Fruit fly (Drosophila melanogaster) whole organism, embryonic: Measurements from ENCODE around the gene CG17841.

Experiments
- Aef1 ChIP-seq: fragments of 200-800 bp; sonication (Bioruptor generic); IDR thresholded peaks from 3 replicates; pipeline ENCODE4 v1.3.6; 2022; ENCODE audit warnings: missing biosample characterization, missing genetic modification characterization
- B-H2 ChIP-seq: fragments of 200-800 bp; sonication (Bioruptor generic); optimal IDR thresholded peaks from 2 replicates; lab custom pipeline; 2018; ENCODE audit warnings: missing biosample characterization, mild to moderate bottlenecking, missing genetic modification characterization
- BEAF-32 ChIP-seq: fragments of 200-800 bp; sonication (Bioruptor generic); optimal IDR thresholded peaks from 3 replicates; lab custom pipeline; 2017; ENCODE audit warnings: missing biosample characterization, missing genetic modification characterization, mild to moderate bottlenecking, moderate library complexity, missing genetic modification reagents
- CG10147 ChIP-seq: fragments of 200-800 bp; sonication (Bioruptor generic); optimal IDR thresholded peaks from 2 replicates; lab custom pipeline; 2019; ENCODE audit warnings: missing biosample characterization, mild to moderate bottlenecking, missing genetic modification characterization, moderate library complexity
- CG10654 ChIP-seq: fragments of 200-800 bp; sonication (Bioruptor generic); optimal IDR thresholded peaks from 2 replicates; lab custom pipeline; 2016; ENCODE audit warnings: missing biosample characterization, missing genetic modification characterization
- CG11696 ChIP-seq: fragments of 200-800 bp; sonication (Bioruptor generic); IDR thresholded peaks from 2 replicates; pipeline ENCODE4 v1.3.6; 2022; ENCODE audit warnings: missing biosample characterization, missing genetic modification characterization
- CG13123 ChIP-seq: fragments of 200-800 bp; sonication (Bioruptor generic); optimal IDR thresholded peaks from 2 replicates; lab custom pipeline; 2016; ENCODE audit warnings: missing biosample characterization, missing genetic modification characterization
- CG15073 ChIP-seq: fragments of 200-800 bp; sonication (Bioruptor generic); optimal IDR thresholded peaks from 2 replicates; lab custom pipeline; 2016; ENCODE audit warnings: missing biosample characterization, missing genetic modification characterization
- CG15514 ChIP-seq: fragments of 200-800 bp; sonication (Bioruptor generic); optimal IDR thresholded peaks from 3 replicates; lab custom pipeline; 2017; ENCODE audit warnings: missing biosample characterization, missing genetic modification characterization, mild to moderate bottlenecking, moderate library complexity, missing genetic modification reagents
- CG17385 ChIP-seq: fragments of 200-800 bp; sonication (Bioruptor generic); optimal IDR thresholded peaks from 3 replicates; lab custom pipeline; 2018; ENCODE audit warnings: missing biosample characterization, mild to moderate bottlenecking, missing genetic modification characterization
- CG18619 ChIP-seq: fragments of 200-800 bp; sonication (Bioruptor generic); optimal IDR thresholded peaks from 3 replicates; lab custom pipeline; 2017; ENCODE audit warnings: missing biosample characterization, mild to moderate bottlenecking, missing genetic modification characterization
- CG30431 ChIP-seq: fragments of 200-800 bp; sonication (Bioruptor generic); optimal IDR thresholded peaks from 2 replicates; lab custom pipeline; 2017; ENCODE audit warnings: missing biosample characterization, missing genetic modification characterization
- CG6175 ChIP-seq: fragments of 200-800 bp; sonication (Bioruptor generic); IDR thresholded peaks from 3 replicates; pipeline ENCODE4 v1.3.6; 2022; ENCODE audit warnings: missing biosample characterization, missing genetic modification characterization
- CG6654 ChIP-seq: fragments of 200-800 bp; sonication (Bioruptor generic); optimal IDR thresholded peaks from 2 replicates; lab custom pipeline; 2017; ENCODE audit warnings: missing biosample characterization, mild to moderate bottlenecking, missing genetic modification characterization
- CG6813 ChIP-seq: fragments of 200-800 bp; sonication (Bioruptor generic); optimal IDR thresholded peaks from 2 replicates; lab custom pipeline; 2017; ENCODE audit warnings: missing biosample characterization, missing genetic modification characterization, mild to moderate bottlenecking, moderate library complexity, missing genetic modification reagents
- CG6854 ChIP-seq: fragments of 200-800 bp; sonication (Bioruptor generic); optimal IDR thresholded peaks from 3 replicates; lab custom pipeline; 2017; ENCODE audit warnings: missing biosample characterization, mild to moderate bottlenecking, missing genetic modification characterization
- CG7963 ChIP-seq: fragments of 200-800 bp; sonication (Bioruptor generic); IDR thresholded peaks from 3 replicates; pipeline ENCODE4 v1.3.6; 2022; ENCODE audit warnings: missing biosample characterization, missing genetic modification characterization; ENCODE audit not compliant: partially characterized antibody
- CoRest ChIP-seq: fragments of 200-800 bp; sonication (Bioruptor generic); optimal IDR thresholded peaks from 3 replicates; lab custom pipeline; 2018; ENCODE audit warnings: missing biosample characterization, mild to moderate bottlenecking, missing genetic modification characterization, moderate library complexity
- CrebB ChIP-seq: fragments of 200-800 bp; sonication (Bioruptor generic); optimal IDR thresholded peaks from 3 replicates; lab custom pipeline; 2018; ENCODE audit warnings: missing biosample characterization, mild to moderate bottlenecking, missing genetic modification characterization
- Dbx ChIP-seq: fragments of 200-800 bp; sonication (Bioruptor generic); IDR thresholded peaks from 3 replicates; pipeline ENCODE4 v1.3.6; 2022; ENCODE audit warnings: missing biosample characterization, missing genetic modification characterization
- Deaf1 ChIP-seq: fragments of 200-800 bp; optimal IDR thresholded peaks from 3 replicates; lab custom pipeline; 2019; ENCODE audit warnings: missing biosample characterization, mild to moderate bottlenecking, missing genetic modification characterization, moderate library complexity
- Drgx ChIP-seq: fragments of 200-800 bp; sonication (Bioruptor generic); IDR thresholded peaks from 2 replicates; pipeline ENCODE4 v1.3.6; 2022; ENCODE audit warnings: missing biosample characterization, missing genetic modification characterization
- Fer1 ChIP-seq: fragments of 200-800 bp; sonication (Bioruptor generic); optimal IDR thresholded peaks from 2 replicates; lab custom pipeline; 2017; ENCODE audit warnings: missing biosample characterization, mild to moderate bottlenecking, missing genetic modification characterization
- Hr51 ChIP-seq, 2 experiments: fragments of 200-800 bp; sonication (Bioruptor generic); optimal IDR thresholded peaks; 2 replicates in 1 of 2; 3 replicates in 1 of 2; lab custom pipeline; 2016 to 2018; ENCODE audit warnings: missing biosample characterization in 2 of 2, missing genetic modification characterization in 2 of 2, mild to moderate bottlenecking in 1 of 2, moderate library complexity in 1 of 2
- Lim3 ChIP-seq: fragments of 200-800 bp; sonication (Bioruptor generic); IDR thresholded peaks from 2 replicates; pipeline ENCODE4 v1.3.6; 2022; ENCODE audit warnings: missing biosample characterization, missing genetic modification characterization
- Meics ChIP-seq: fragments of 200-800 bp; sonication (Bioruptor generic); optimal IDR thresholded peaks from 2 replicates; lab custom pipeline; 2017; ENCODE audit warnings: missing biosample characterization, mild to moderate bottlenecking, missing genetic modification characterization
- PHDP ChIP-seq: fragments of 200-800 bp; sonication (Bioruptor generic); optimal IDR thresholded peaks from 3 replicates; lab custom pipeline; 2018; ENCODE audit warnings: missing biosample characterization, mild to moderate bottlenecking, missing genetic modification characterization, moderate library complexity
- br ChIP-seq: fragments of >200 bp; optimal IDR thresholded peaks from 2 replicates; lab custom pipeline; 2017
- btn ChIP-seq: fragments of 200-800 bp; sonication (Bioruptor generic); optimal IDR thresholded peaks from 2 replicates; lab custom pipeline; 2016; ENCODE audit warnings: missing biosample characterization, missing genetic modification characterization
- cwo ChIP-seq: fragments of 200-800 bp; sonication (Bioruptor generic); optimal IDR thresholded peaks from 3 replicates; lab custom pipeline; 2017; ENCODE audit warnings: missing biosample characterization, missing genetic modification characterization, mild to moderate bottlenecking, moderate library complexity, missing genetic modification reagents
- dmrt99B ChIP-seq: fragments of 200-800 bp; sonication (Bioruptor generic); optimal IDR thresholded peaks from 2 replicates; lab custom pipeline; 2018; ENCODE audit warnings: missing biosample characterization, mild to moderate bottlenecking, missing genetic modification characterization, moderate library complexity
- ems ChIP-seq: fragments of 200-800 bp; sonication (Bioruptor generic); optimal IDR thresholded peaks from 3 replicates; lab custom pipeline; 2016; ENCODE audit warnings: missing biosample characterization, missing genetic modification characterization
- exex ChIP-seq: fragments of 200-800 bp; sonication (Bioruptor generic); optimal IDR thresholded peaks from 4 replicates; lab custom pipeline; 2018; ENCODE audit warnings: missing biosample characterization, mild to moderate bottlenecking, missing genetic modification characterization, moderate library complexity
- fd96Cb ChIP-seq: fragments of 200-800 bp; sonication (Bioruptor generic); optimal IDR thresholded peaks from 2 replicates; lab custom pipeline; 2018; ENCODE audit warnings: missing biosample characterization, mild to moderate bottlenecking, missing genetic modification characterization, moderate library complexity
- grn ChIP-seq: fragments of 200-800 bp; sonication (Bioruptor generic); optimal IDR thresholded peaks from 3 replicates; lab custom pipeline; 2017; ENCODE audit warnings: missing biosample characterization, missing genetic modification characterization
- her ChIP-seq: fragments of 200-800 bp; sonication (Bioruptor generic); optimal IDR thresholded peaks from 2 replicates; lab custom pipeline; 2016; ENCODE audit warnings: missing biosample characterization, missing genetic modification characterization
- mirr ChIP-seq: fragments of 200-800 bp; sonication (Bioruptor generic); optimal IDR thresholded peaks from 3 replicates; lab custom pipeline; 2018; ENCODE audit warnings: missing biosample characterization, mild to moderate bottlenecking, missing genetic modification characterization
- pan ChIP-seq, 4 experiments: fragments of >200 bp in 3 of 4; fragments of 200-800 bp in 1 of 4; sonication (Bioruptor generic) in 1 of 4; optimal IDR thresholded peaks in 3 of 4; IDR thresholded peaks in 1 of 4; 2 replicates each; pipeline versions ENCODE4 v1.3.6 to Lab custom; 2017 to 2022; ENCODE audit warnings: missing biosample characterization in 2 of 4, missing genetic modification characterization in 2 of 4, mixed read lengths in 1 of 4
- row ChIP-seq: fragments of 200-800 bp; sonication (Bioruptor generic); IDR thresholded peaks from 3 replicates; pipeline ENCODE4 v1.3.6; 2022; ENCODE audit warnings: missing biosample characterization, missing genetic modification characterization
- sens-2 ChIP-seq: fragments of 200-800 bp; sonication (Bioruptor generic); IDR thresholded peaks from 2 replicates; pipeline ENCODE4 v1.3.6; 2022; ENCODE audit warnings: missing biosample characterization, missing genetic modification characterization
- shn ChIP-seq: fragments of 200-800 bp; sonication (Bioruptor generic); optimal IDR thresholded peaks from 3 replicates; lab custom pipeline; 2016; ENCODE audit warnings: missing biosample characterization, missing genetic modification characterization
- slbo ChIP-seq: fragments of 200-800 bp; sonication (Bioruptor generic); IDR thresholded peaks from 2 replicates; pipeline ENCODE4 v1.3.6; 2022; ENCODE audit warnings: missing biosample characterization, missing genetic modification characterization
- sna ChIP-seq: fragments of 200-800 bp; sonication (Bioruptor generic); IDR thresholded peaks from 2 replicates; pipeline ENCODE4 v1.3.6; 2022; ENCODE audit warnings: missing biosample characterization, missing genetic modification characterization; ENCODE audit not compliant: partially characterized antibody
- so ChIP-seq: fragments of 200-800 bp; sonication (Bioruptor generic); IDR thresholded peaks from 3 replicates; pipeline ENCODE4 v1.3.6; 2022; ENCODE audit warnings: missing biosample characterization, missing genetic modification characterization
- sob ChIP-seq: fragments of 200-800 bp; sonication (Bioruptor generic); IDR thresholded peaks from 2 replicates; pipeline ENCODE4 v1.3.6; 2022; ENCODE audit warnings: missing biosample characterization, missing genetic modification characterization
- sr ChIP-seq: fragments of 200-800 bp; sonication (Bioruptor generic); IDR thresholded peaks from 3 replicates; pipeline ENCODE4 v1.3.6; 2022; ENCODE audit warnings: missing biosample characterization, missing genetic modification characterization
- ssp ChIP-seq: fragments of 200-800 bp; sonication (Bioruptor generic); IDR thresholded peaks from 2 replicates; pipeline ENCODE4 v1.3.6; 2022; ENCODE audit warnings: missing biosample characterization, missing genetic modification characterization
- sug ChIP-seq: fragments of 200-800 bp; optimal IDR thresholded peaks from 2 replicates; lab custom pipeline; 2019; ENCODE audit warnings: missing biosample characterization, mild to moderate bottlenecking, missing genetic modification characterization, moderate library complexity
- tx ChIP-seq: fragments of 200-800 bp; sonication (Bioruptor generic); optimal IDR thresholded peaks from 2 replicates; lab custom pipeline; 2016; ENCODE audit warnings: missing biosample characterization, missing genetic modification characterization

The CG17841 gene

dm6 chrX:10397514-10398133, 29.8 kb downstream of the CG17841 start (continued):
- TF ChIP-seq B-H2 (GFP tag; lab: Kevin White, UChicago) (no peak), grn (GFP tag; lab: Kevin White, UChicago) (no peak), CG13123 (no peak), Drgx (GFP tag; lab: Robert Waterston, UW) (no peak), sens-2 (GFP tag; lab: Robert Waterston, UW) (no peak), CG15514 (GFP tag; lab: Kevin White, UChicago) (no peak), shn (GFP tag; lab: Kevin White, UChicago) (no peak), slbo (peak; percentile 63), sob (GFP tag; lab: Robert Waterston, UW) (peak; percentile 71), Aef1 (GFP tag; lab: Robert Waterston, UW) (peak; percentile 42; the same call in 2 of the 3 replicates), CG6175 (no peak), mirr (peak; percentile 48), Lim3 (GFP tag; lab: Robert Waterston, UW) (no peak), ssp (GFP tag; lab: Robert Waterston, UW) (peak; percentile 29; the same call in 1 of the 2 replicates), br (lab: Kevin White, UChicago) (no peak), BEAF-32 (no peak), CG6813 (GFP tag; lab: Kevin White, UChicago) (no peak), PHDP (tag; lab: Kevin White, UChicago) (peak; percentile 33), Fer1 (GFP tag; lab: Kevin White, UChicago) (peak; percentile 43), Meics (GFP tag; lab: Kevin White, UChicago) (peak; percentile 56), CG17385 (GFP tag; lab: Kevin White, UChicago) (peak; percentile 14), CG30431 (no peak), so (no peak), CG6854 (GFP tag; lab: Kevin White, UChicago) (no peak), her (GFP tag; lab: Kevin White, UChicago) (no peak), fd96Cb (tag; lab: Kevin White, UChicago) (no peak), CG18619 (GFP tag; lab: Kevin White, UChicago) (no peak), cwo (GFP tag; lab: Kevin White, UChicago) (peak; percentile 71), dmrt99B (tag; lab: Kevin White, UChicago) (peak; percentile 63), Dbx (peak; percentile 61), tx (GFP tag; lab: Kevin White, UChicago) (no peak), CG15073 (no peak), CG7963 (GFP tag; lab: Robert Waterston, UW) (no peak), sna (GFP tag; lab: Robert Waterston, UW) (no peak), sr (peak; percentile 63; the same call in 1 of the 3 replicates), CG6654 (GFP tag; lab: Kevin White, UChicago) (no peak), Deaf1 (tag; lab: Kevin White, UChicago) (peak; percentile 14), Hr51 (GFP tag; optimal IDR thresholded peaks at IDR 0.05; lab: Kevin White, UChicago) (peak in 1 of 2 experiments; percentile 27), pan (optimal IDR thresholded peaks at IDR 0.05; lab: Kevin White, UChicago) (no peak), pan (GFP tag; optimal IDR thresholded peaks at IDR 0.05 in 1 of 2, IDR thresholded peaks at IDR 0.05 in 1 of 2) (peak in 1 of 2 experiments; percentile 70), row (GFP tag; lab: Robert Waterston, UW) (peak; percentile 82), ems (no peak), CG11696 (GFP tag; lab: Robert Waterston, UW) (0 out of 2 replicates have a peak, but pooled peaks have one; percentile 10), CG10147 (peak; percentile 18), exex (tag; lab: Kevin White, UChicago) (peak; percentile 81), sug (tag; lab: Kevin White, UChicago) (peak; percentile 46), btn (GFP tag; lab: Kevin White, UChicago) (no peak), CrebB (tag; lab: Kevin White, UChicago) (peak; percentile 15), CoRest (peak; percentile 21), CG10654 (GFP tag; lab: Kevin White, UChicago) (no peak)
